ENCODE assay signal across 5 fruit fly cellular contexts in the genomic region with DNA sequence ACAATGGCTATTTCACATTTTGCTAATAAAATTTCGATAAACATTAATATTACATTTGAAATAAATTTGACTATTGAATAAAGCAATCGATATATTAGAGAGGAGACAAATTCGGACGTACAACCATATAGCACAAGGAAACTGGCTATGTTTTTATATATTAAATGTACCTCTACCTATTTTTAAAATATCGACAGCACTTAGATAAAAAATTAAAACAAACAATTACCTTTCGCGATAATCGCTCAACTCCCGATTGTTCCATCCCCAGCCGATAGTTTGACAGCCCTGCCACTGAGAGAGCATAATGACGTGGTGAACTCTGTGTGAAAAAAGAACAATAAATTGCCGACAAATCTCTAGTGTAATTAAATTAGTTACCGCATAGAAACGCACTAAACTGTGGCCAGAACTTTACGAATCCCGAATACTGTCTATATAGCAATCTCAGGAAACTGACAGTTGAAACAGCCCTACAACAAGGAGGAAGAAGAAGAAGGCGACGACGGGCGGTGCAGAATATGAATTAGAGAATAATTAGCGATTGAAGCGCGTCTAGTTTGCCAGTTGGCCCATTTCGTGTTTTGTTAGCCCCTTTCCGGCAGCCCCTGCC.
TF ChIP-seq lines count a peak whose summit lies in the region.

A gene (plus strand): TSS at position 271 of the 613 bp plus-strand sequence.

TF ChIP-seq in whole organism, adult, 20 proteins besides CTCF, POLR2A, EP300 and RAD21 (continued from another document):
- TF ChIP-seq Mnt (GFP tag; optimal IDR thresholded peaks at IDR 0.05; lab: Kevin White, UChicago) (peak; percentile 92), pad (GFP tag; optimal IDR thresholded peaks at IDR 0.05; lab: Kevin White, UChicago) (peak; percentile 89), Clk (GFP tag; optimal IDR thresholded peaks at IDR 0.05; lab: Kevin White, UChicago) (peak; percentile 98), CG14711 (tag; optimal IDR thresholded peaks at IDR 0.05; lab: Kevin White, UChicago) (peak; percentile 94)

TF ChIP-seq in whole organism, embryonic, 481 proteins besides CTCF, POLR2A, EP300 and RAD21 (continued from another document and continues in another):
- TF ChIP-seq CG30431 (GFP tag; optimal IDR thresholded peaks at IDR 0.05; lab: Kevin White, UChicago) (peak; percentile 97), gsb-n (tag; optimal IDR thresholded peaks at IDR 0.05; lab: Kevin White, UChicago) (peak; percentile 95), lov (optimal IDR thresholded peaks at IDR 0.05; lab: Kevin White, UChicago) (no peak), lov (GFP tag; IDR thresholded peaks at IDR 0.05; lab: Robert Waterston, UW) (peak; percentile 98), Abd-B (GFP tag; optimal IDR thresholded peaks at IDR 0.05; lab: Kevin White, UChicago) (peak; percentile 99), CG12236 (GFP tag; optimal IDR thresholded peaks at IDR 0.05; lab: Kevin White, UChicago) (peak; percentile 94), Ssrp (tag; optimal IDR thresholded peaks at IDR 0.05; lab: Kevin White, UChicago) (peak; percentile 99), CG10979 (tag; optimal IDR thresholded peaks at IDR 0.05; lab: Kevin White, UChicago) (peak; percentile 95), CG3065 (GFP tag; optimal IDR thresholded peaks at IDR 0.05; lab: Kevin White, UChicago) (peak; percentile 96), sqz (GFP tag; optimal IDR thresholded peaks at IDR 0.05; lab: Kevin White, UChicago) (no peak), Blimp-1 (GFP tag; optimal IDR thresholded peaks at IDR 0.05; lab: Kevin White, UChicago) (peak; percentile 95), dpn (GFP tag; optimal IDR thresholded peaks at IDR 0.05; lab: Kevin White, UChicago) (peak; percentile 98 to 99), sug (tag; optimal IDR thresholded peaks at IDR 0.05; lab: Kevin White, UChicago) (peak; percentile 97), CG7372 (GFP tag; IDR thresholded peaks at IDR 0.05; lab: Robert Waterston, UW) (peak; percentile 99), bowl (GFP tag; IDR thresholded peaks at IDR 0.05; lab: Robert Waterston, UW) (peak; percentile 92), az2 (GFP tag; optimal IDR thresholded peaks at IDR 0.05; lab: Kevin White, UChicago) (peak; percentile 99), CG6791 (GFP tag; IDR thresholded peaks at IDR 0.05; lab: Robert Waterston, UW; ENCODE audit: partially characterized antibody) (peak; percentile 98), CG10321 (GFP tag; IDR thresholded peaks at IDR 0.05; lab: Robert Waterston, UW) (peak; percentile 83), hbn (GFP tag; IDR thresholded peaks at IDR 0.05; lab: Robert Waterston, UW; ENCODE audit: partially characterized antibody) (peak; percentile 100), CG11247 (GFP tag; IDR thresholded peaks at IDR 0.05; lab: Robert Waterston, UW) (peak; percentile 99), wdn (GFP tag; IDR thresholded peaks at IDR 0.05; lab: Robert Waterston, UW) (peak; percentile 97), cas (GFP tag; IDR thresholded peaks at IDR 0.05; lab: Robert Waterston, UW) (peak; percentile 98), CG14710 (tag; optimal IDR thresholded peaks at IDR 0.05; lab: Kevin White, UChicago) (peak; percentile 98), zf30C (GFP tag; optimal IDR thresholded peaks at IDR 0.05; lab: Kevin White, UChicago) (peak; percentile 27), slou (GFP tag; optimal IDR thresholded peaks at IDR 0.05; lab: Kevin White, UChicago) (peak; percentile 98), Trl (optimal IDR thresholded peaks at IDR 0.05; lab: Kevin White, UChicago) (peak in 1 of 2 experiments; percentile 46), Trl (GFP tag; optimal IDR thresholded peaks at IDR 0.05; lab: Kevin White, UChicago) (peak; percentile 98), vfl (GFP tag; optimal IDR thresholded peaks at IDR 0.05; lab: Kevin White, UChicago) (peak; percentile 99), kah (GFP tag; optimal IDR thresholded peaks at IDR 0.05; lab: Kevin White, UChicago) (peak; percentile 84)

TF ChIP-seq in whole organism, prepupa, 60 proteins besides CTCF, POLR2A, EP300 and RAD21 (continued from another document and continues in another):
- TF ChIP-seq CG3919 (GFP tag; optimal IDR thresholded peaks at IDR 0.05; lab: Kevin White, UChicago) = peak; percentile 96
- TF ChIP-seq CG6792 (GFP tag; optimal IDR thresholded peaks at IDR 0.05; lab: Kevin White, UChicago) = peak; percentile 94
- peak; percentile 92 for TF ChIP-seq CG34406 (GFP tag; optimal IDR thresholded peaks at IDR 0.05; lab: Kevin White, UChicago)
- no peak for TF ChIP-seq fd85E (GFP tag; optimal IDR thresholded peaks at IDR 0.05; lab: Kevin White, UChicago)
- TF ChIP-seq CG4318 (GFP tag; optimal IDR thresholded peaks at IDR 0.05; lab: Kevin White, UChicago) = no peak
- TF ChIP-seq CG3032 (tag; optimal IDR thresholded peaks at IDR 0.05; lab: Kevin White, UChicago) = peak; percentile 98
- no peak for TF ChIP-seq CG6276 (GFP tag; optimal IDR thresholded peaks at IDR 0.05; lab: Kevin White, UChicago)
- TF ChIP-seq CG10631 (GFP tag; optimal IDR thresholded peaks at IDR 0.05; lab: Kevin White, UChicago) = peak; percentile 98
- TF ChIP-seq CG7368 (GFP tag; optimal IDR thresholded peaks at IDR 0.05; lab: Kevin White, UChicago) = peak; percentile 93
- TF ChIP-seq Sox102F (GFP tag; optimal IDR thresholded peaks at IDR 0.05; lab: Kevin White, UChicago) = no peak
- peak; percentile 98 for TF ChIP-seq Eip78C (GFP tag; lab: Kevin White, UChicago)
- TF ChIP-seq CG11902 (GFP tag; optimal IDR thresholded peaks at IDR 0.05; lab: Kevin White, UChicago) = peak; percentile 96
- TF ChIP-seq dsx (GFP tag; optimal IDR thresholded peaks at IDR 0.05; lab: Kevin White, UChicago; ENCODE audit: poor library complexity, severe bottlenecking) = peak; percentile 91
- peak; percentile 97 for TF ChIP-seq topi (GFP tag; optimal IDR thresholded peaks at IDR 0.05; lab: Kevin White, UChicago)
- peak; percentile 94 for TF ChIP-seq net (GFP tag; optimal IDR thresholded peaks at IDR 0.05; lab: Kevin White, UChicago)
- TF ChIP-seq pdm3 (GFP tag; optimal IDR thresholded peaks at IDR 0.05; lab: Kevin White, UChicago) = peak; percentile 97
- TF ChIP-seq Ets21C (GFP tag; optimal IDR thresholded peaks at IDR 0.05; lab: Kevin White, UChicago) = peak; percentile 97
- TF ChIP-seq CG6854 (GFP tag; optimal IDR thresholded peaks at IDR 0.05; lab: Kevin White, UChicago) = peak; percentile 76
- peak in 1 of 2 experiments; percentile 93 for TF ChIP-seq salr (GFP tag; optimal IDR thresholded peaks at IDR 0.05; lab: Kevin White, UChicago)
- peak; percentile 98 for TF ChIP-seq esn (GFP tag; optimal IDR thresholded peaks at IDR 0.05; lab: Kevin White, UChicago)
- no peak for TF ChIP-seq spab (GFP tag; optimal IDR thresholded peaks at IDR 0.05; lab: Kevin White, UChicago)
- peak; percentile 98 for TF ChIP-seq CG31627 (GFP tag; optimal IDR thresholded peaks at IDR 0.05; lab: Kevin White, UChicago)
- TF ChIP-seq Blimp-1 (GFP tag; optimal IDR thresholded peaks at IDR 0.05; lab: Kevin White, UChicago) = peak; percentile 86
- TF ChIP-seq vri (GFP tag; optimal IDR thresholded peaks at IDR 0.05; lab: Kevin White, UChicago) = peak; percentile 94
- peak; percentile 92 for TF ChIP-seq CG8632 (GFP tag; optimal IDR thresholded peaks at IDR 0.05; lab: Kevin White, UChicago)
- TF ChIP-seq Gug (GFP tag; IDR thresholded peaks at IDR 0.05; lab: Robert Waterston, UW) = peak; percentile 98
- TF ChIP-seq Smox (GFP tag; optimal IDR thresholded peaks at IDR 0.05; lab: Kevin White, UChicago) = peak; percentile 97
- peak; percentile 95 for TF ChIP-seq Eip75B (GFP tag; optimal IDR thresholded peaks at IDR 0.05; lab: Kevin White, UChicago)
- peak; percentile 89 for TF ChIP-seq Eip93F (GFP tag; optimal IDR thresholded peaks at IDR 0.05; lab: Kevin White, UChicago)
- peak; percentile 97 for TF ChIP-seq CG11294 (GFP tag; IDR thresholded peaks at IDR 0.05; lab: Robert Waterston, UW)
- peak; percentile 98 for TF ChIP-seq eg (GFP tag; IDR thresholded peaks at IDR 0.05; lab: Robert Waterston, UW)

TF ChIP-seq in whole organism, pupa, 21 proteins besides CTCF, POLR2A, EP300 and RAD21 (continued from another document):
- TF ChIP-seq CG15710 (tag; optimal IDR thresholded peaks at IDR 0.05; lab: Kevin White, UChicago) = peak; percentile 96

TF ChIP-seq in whole organism, wandering third instar larva, 38 proteins besides CTCF, POLR2A, EP300 and RAD21 (continued from another document):
- peak; percentile 96 for TF ChIP-seq dmrt93B (GFP tag; optimal IDR thresholded peaks at IDR 0.05; lab: Kevin White, UChicago)
- no peak for TF ChIP-seq N (GFP tag; optimal IDR thresholded peaks at IDR 0.05; lab: Kevin White, UChicago)
- peak; percentile 95 for TF ChIP-seq CG9705 (GFP tag; optimal IDR thresholded peaks at IDR 0.05; lab: Kevin White, UChicago)
- no peak for TF ChIP-seq brk (GFP tag; optimal IDR thresholded peaks at IDR 0.05; lab: Kevin White, UChicago)
- peak; percentile 97 for TF ChIP-seq ey (GFP tag; optimal IDR thresholded peaks at IDR 0.05; lab: Kevin White, UChicago)
- peak; percentile 99 for TF ChIP-seq Hnf4 (GFP tag; optimal IDR thresholded peaks at IDR 0.05; lab: Kevin White, UChicago)
- no peak for TF ChIP-seq sage (GFP tag; optimal IDR thresholded peaks at IDR 0.05; lab: Kevin White, UChicago)
- TF ChIP-seq Sp1 (GFP tag; optimal IDR thresholded peaks at IDR 0.05; lab: Kevin White, UChicago) = peak; percentile 96
- TF ChIP-seq dsf (GFP tag; optimal IDR thresholded peaks at IDR 0.05; lab: Kevin White, UChicago; ENCODE audit: borderline replicate concordance) = peak; percentile 94
- no peak for TF ChIP-seq usp (GFP tag; optimal IDR thresholded peaks at IDR 0.05; lab: Kevin White, UChicago)
- TF ChIP-seq fru (GFP tag; optimal IDR thresholded peaks at IDR 0.05; lab: Kevin White, UChicago) = peak; percentile 97
- TF ChIP-seq Jra (GFP tag; optimal IDR thresholded peaks at IDR 0.05; lab: Kevin White, UChicago) = peak; percentile 98
- peak; percentile 94 for TF ChIP-seq GATAd (GFP tag; optimal IDR thresholded peaks at IDR 0.05; lab: Kevin White, UChicago)
- TF ChIP-seq rgr (GFP tag; optimal IDR thresholded peaks at IDR 0.05; lab: Kevin White, UChicago) = peak; percentile 98
- peak; percentile 96 for TF ChIP-seq br (GFP tag; optimal IDR thresholded peaks at IDR 0.05; lab: Kevin White, UChicago)
- peak; percentile 94 for TF ChIP-seq psq (GFP tag; optimal IDR thresholded peaks at IDR 0.05; lab: Kevin White, UChicago)
- TF ChIP-seq h (GFP tag; optimal IDR thresholded peaks at IDR 0.05; lab: Kevin White, UChicago) = peak; percentile 99
- TF ChIP-seq Rel (GFP tag; optimal IDR thresholded peaks at IDR 0.05; lab: Kevin White, UChicago) = peak; percentile 40
- TF ChIP-seq Rel (tag; optimal IDR thresholded peaks at IDR 0.05; lab: Kevin White, UChicago) = peak; percentile 82
